Worm (Caenorhabditis elegans) whole organism, mixed stage, embryonic: ENCODE results near the gene capa-1.

Experiments used
- M03D4.4 ChIP-seq: sonication (generic microtip); optimal IDR thresholded peaks from 2 replicates; lab custom pipeline; 2017; ENCODE audit warnings: mild to moderate bottlenecking, missing genetic modification characterization, missing compliant biosample characterization
- bed-3 ChIP-seq: fragments of 200-800 bp; sonication (Bioruptor generic); optimal IDR thresholded peaks from 3 replicates; lab custom pipeline; 2018; ENCODE audit warnings: mild to moderate bottlenecking, missing genetic modification characterization, moderate library complexity, missing compliant biosample characterization
- blmp-1 ChIP-seq: fragments of 150-350 bp; optimal IDR thresholded peaks from 2 replicates; lab custom pipeline; 2014; ENCODE audit warnings: missing biosample characterization, missing genetic modification characterization
- ceh-39 ChIP-seq: fragments of 150-350 bp; optimal IDR thresholded peaks from 2 replicates; lab custom pipeline; 2014; ENCODE audit warnings: missing biosample characterization, missing genetic modification characterization
- ces-1 ChIP-seq: fragments of 150-350 bp; optimal IDR thresholded peaks from 2 replicates; lab custom pipeline; 2014; ENCODE audit warnings: missing biosample characterization, missing genetic modification reagents, missing genetic modification characterization
- cnd-1 ChIP-seq: fragments of 200-800 bp; sonication (Bioruptor generic); optimal IDR thresholded peaks from 2 replicates; lab custom pipeline; 2018; ENCODE audit warnings: mild to moderate bottlenecking, missing genetic modification characterization, missing compliant biosample characterization
- elt-1 ChIP-seq: sonication (generic microtip); optimal IDR thresholded peaks from 2 replicates; lab custom pipeline; 2017; ENCODE audit warnings: missing genetic modification characterization, mild to moderate bottlenecking, missing compliant biosample characterization, antibody characterized with exemption, moderate library complexity, borderline replicate concordance; ENCODE audit not compliant: insufficient read depth
- elt-3 ChIP-seq: fragments of 150-350 bp; optimal IDR thresholded peaks from 2 replicates; lab custom pipeline; 2014; ENCODE audit warnings: missing biosample characterization, missing genetic modification characterization
- flh-1 ChIP-seq: fragments of 200-800 bp; sonication (Bioruptor generic); optimal IDR thresholded peaks from 2 replicates; lab custom pipeline; 2018; ENCODE audit warnings: mild to moderate bottlenecking, missing genetic modification characterization, moderate library complexity, missing compliant biosample characterization
- ham-2 ChIP-seq: fragments of 200-800 bp; sonication (Bioruptor generic); optimal IDR thresholded peaks from 2 replicates; lab custom pipeline; 2018; ENCODE audit warnings: mild to moderate bottlenecking, missing genetic modification characterization, missing compliant biosample characterization
- hlh-1 ChIP-seq: fragments of 150-350 bp; optimal IDR thresholded peaks from 2 replicates; lab custom pipeline; 2014; ENCODE audit warnings: missing biosample characterization, missing genetic modification reagents, missing genetic modification characterization
- lin-13 ChIP-seq: fragments of 150-350 bp; optimal IDR thresholded peaks from 2 replicates; lab custom pipeline; 2014; ENCODE audit warnings: missing biosample characterization, missing genetic modification characterization
- lin-32 ChIP-seq: fragments of 200-800 bp; sonication (Bioruptor generic); optimal IDR thresholded peaks from 2 replicates; lab custom pipeline; 2018; ENCODE audit warnings: mild to moderate bottlenecking, missing genetic modification characterization, missing compliant biosample characterization
- lsy-2 ChIP-seq: fragments of 150-350 bp; optimal IDR thresholded peaks from 2 replicates; lab custom pipeline; 2014; ENCODE audit warnings: missing biosample characterization, missing genetic modification characterization
- mab-5 ChIP-seq: fragments of 150-350 bp; optimal IDR thresholded peaks from 2 replicates; lab custom pipeline; 2014; ENCODE audit warnings: missing biosample characterization, missing genetic modification characterization
- mep-1 ChIP-seq: fragments of 150-350 bp; optimal IDR thresholded peaks from 2 replicates; lab custom pipeline; 2017; ENCODE audit warnings: missing biosample characterization, missing genetic modification reagents, missing genetic modification characterization, inconsistent platforms
- mls-2 ChIP-seq: sonication (generic microtip); optimal IDR thresholded peaks from 2 replicates; lab custom pipeline; 2016; ENCODE audit warnings: mild to moderate bottlenecking, missing genetic modification characterization, moderate library complexity, missing compliant biosample characterization
- nhr-12 ChIP-seq: fragments of 150-350 bp; optimal IDR thresholded peaks from 2 replicates; lab custom pipeline; 2014; ENCODE audit warnings: missing biosample characterization, missing genetic modification characterization
- nhr-2 ChIP-seq: fragments of 150-350 bp; optimal IDR thresholded peaks from 2 replicates; lab custom pipeline; 2014; ENCODE audit warnings: missing biosample characterization, missing genetic modification characterization
- nhr-237 ChIP-seq: fragments of 150-350 bp; optimal IDR thresholded peaks from 2 replicates; lab custom pipeline; 2014; ENCODE audit warnings: missing biosample characterization, missing genetic modification characterization
- nhr-28 ChIP-seq: fragments of 150-350 bp; optimal IDR thresholded peaks from 2 replicates; lab custom pipeline; 2014; ENCODE audit warnings: missing biosample characterization, missing genetic modification characterization
- pha-4 ChIP-seq: fragments of 150-350 bp; optimal IDR thresholded peaks from 2 replicates; lab custom pipeline; 2018; ENCODE audit warnings: missing biosample characterization, missing genetic modification reagents, missing genetic modification characterization
- sem-2 ChIP-seq: fragments of 200-800 bp; sonication (Bioruptor generic); optimal IDR thresholded peaks from 2 replicates; lab custom pipeline; 2018; ENCODE audit warnings: mild to moderate bottlenecking, missing genetic modification characterization, missing compliant biosample characterization
- snpc-4 ChIP-seq: fragments of 150-350 bp; optimal IDR thresholded peaks from 2 replicates; lab custom pipeline; 2014; ENCODE audit warnings: missing biosample characterization, missing genetic modification characterization
- sptf-1 ChIP-seq: sonication (generic microtip); optimal IDR thresholded peaks from 2 replicates; lab custom pipeline; 2017; ENCODE audit warnings: mild to moderate bottlenecking, missing genetic modification characterization, moderate library complexity, missing compliant biosample characterization
- tbx-8 ChIP-seq: fragments of 200-800 bp; sonication (Bioruptor generic); optimal IDR thresholded peaks from 2 replicates; lab custom pipeline; 2018; ENCODE audit warnings: mild to moderate bottlenecking, missing genetic modification characterization, moderate library complexity, missing compliant biosample characterization
- unc-120 ChIP-seq: sonication (generic microtip); optimal IDR thresholded peaks from 2 replicates; lab custom pipeline; 2017; ENCODE audit warnings: missing genetic modification characterization, missing compliant biosample characterization; ENCODE audit not compliant: poor library complexity, severe bottlenecking
- unc-39 ChIP-seq: fragments of 150-350 bp; optimal IDR thresholded peaks from 2 replicates; lab custom pipeline; 2014; ENCODE audit warnings: missing biosample characterization, missing genetic modification characterization
- unc-62 ChIP-seq: fragments of 150-350 bp; optimal IDR thresholded peaks from 2 replicates; lab custom pipeline; 2014; ENCODE audit warnings: missing biosample characterization, missing genetic modification reagents, missing genetic modification characterization
- zip-8 ChIP-seq: fragments of 150-350 bp; optimal IDR thresholded peaks from 2 replicates; lab custom pipeline; 2014; ENCODE audit warnings: missing biosample characterization, missing genetic modification characterization
- ztf-11 ChIP-seq: fragments of 150-350 bp; optimal IDR thresholded peaks from 2 replicates; lab custom pipeline; 2014; ENCODE audit warnings: missing biosample characterization, missing genetic modification characterization

The capa-1 gene

ce11 chrX:5943908-5944307, 24.7 kb downstream of the capa-1 start:
- TF ChIP-seq sem-2 (GFP tag; lab: Kevin White, UChicago) (no peak), tbx-8 (GFP tag; lab: Kevin White, UChicago) (no peak), ceh-39 (tag; lab: Kevin White, UChicago) (no peak), sptf-1 (tag; lab: Kevin White, UChicago) (no peak), cnd-1 (tag; lab: Kevin White, UChicago) (no peak), lsy-2 (tag; lab: Kevin White, UChicago) (no peak)

ce11 chrX:5944488-5944887, 25.3 kb downstream of the capa-1 start, which contains the start of gene acs-17:
Gene acs-17 (minus strand): TSS chrX:5944510.
- TF ChIP-seq blmp-1 (no peak), mep-1 (no peak), M03D4.4 (no peak), bed-3 (GFP tag; lab: Kevin White, UChicago) (no peak), mls-2 (no peak), lsy-2 (tag; lab: Kevin White, UChicago) (no peak), sem-2 (GFP tag; lab: Kevin White, UChicago) (no peak), ztf-11 (tag; lab: Kevin White, UChicago) (no peak), nhr-28 (tag; lab: Kevin White, UChicago) (no peak)

ce11 chrX:5948769-5949168, 29.6 kb downstream of the capa-1 start, which contains the start of gene mig-23:
Gene mig-23 (minus strand): TSS chrX:5948869.
- TF ChIP-seq mab-5 (tag; lab: Kevin White, UChicago) (no peak), flh-1 (GFP tag; lab: Kevin White, UChicago) (no peak), elt-3 (no peak), snpc-4 (tag; lab: Kevin White, UChicago) (no peak), M03D4.4 (no peak), nhr-2 (tag; lab: Kevin White, UChicago) (no peak), ces-1 (no peak), unc-39 (no peak), mls-2 (no peak), sem-2 (GFP tag; lab: Kevin White, UChicago) (no peak), unc-120 (no peak), nhr-12 (tag; lab: Kevin White, UChicago) (no peak), unc-62 (GFP tag; lab: Kevin White, UChicago) (no peak), ham-2 (no peak), pha-4 (tag; lab: Kevin White, UChicago) (no peak), lin-32 (no peak)
- TF ChIP-seq, all 35 proteins: peak for 0

- TF ChIP-seq pha-4 (tag; lab: Kevin White, UChicago) (peak; percentile 80), mls-2 (peak; percentile 15), ces-1 (peak; percentile 48), unc-120 (peak; percentile 50), hlh-1 (tag; lab: Kevin White, UChicago) (peak; percentile 60), lsy-2 (tag; lab: Kevin White, UChicago) (peak; percentile 71), lin-13 (tag; lab: Kevin White, UChicago) (peak; percentile 56), elt-1 (tag; lab: Kevin White, UChicago) (no peak), nhr-237 (tag; lab: Kevin White, UChicago) (peak; percentile 43), mep-1 (peak; percentile 93), elt-3 (no peak)
These were observed 34.0 kb downstream of the capa-1 start, which contains the start of the genes R07E4.5 and R07E4.3 for ce11 chrX:5953174-5953573. Gene R07E4.5 (minus strand): TSS chrX:5953174. Gene R07E4.3 (plus strand): TSS chrX:5953458.

ce11 chrX:5956130-5956529, 36.9 kb downstream of the capa-1 start:
- TF ChIP-seq ces-1 (peak; percentile 39), hlh-1 (tag; lab: Kevin White, UChicago) (no peak), M03D4.4 (no peak), elt-1 (tag; lab: Kevin White, UChicago) (no peak), elt-3 (no peak), pha-4 (tag; lab: Kevin White, UChicago) (no peak), tbx-8 (GFP tag; lab: Kevin White, UChicago) (no peak), ham-2 (no peak)

ce11 chrX:5958815-5959214, 39.6 kb downstream of the capa-1 start, which contains the start of gene R07E4.1:
Gene R07E4.1 (plus strand): TSS chrX:5959115.
- TF ChIP-seq elt-1 (tag; lab: Kevin White, UChicago): no peak
- TF ChIP-seq nhr-237 (tag; lab: Kevin White, UChicago): no peak
- no peak for TF ChIP-seq sptf-1 (tag; lab: Kevin White, UChicago)
- no peak for TF ChIP-seq zip-8 (tag; lab: Kevin White, UChicago)
- TF ChIP-seq mab-5 (tag; lab: Kevin White, UChicago): no peak
